Worm (Caenorhabditis elegans) whole organism, L2 larva: ENCODE measurements around the gene R02F2.9.

Experiments used
- C34F6.9 ChIP-seq: fragments of 150-350 bp; optimal IDR thresholded peaks from 2 replicates; lab custom pipeline; 2014; ENCODE audit warnings: missing biosample characterization, missing genetic modification characterization
- F13H6.1 ChIP-seq: sonication (generic microtip); optimal IDR thresholded peaks from 2 replicates; lab custom pipeline; 2016; ENCODE audit warnings: missing genetic modification characterization, missing compliant biosample characterization
- R02D3.7 ChIP-seq: fragments of 150-350 bp; optimal IDR thresholded peaks from 2 replicates; lab custom pipeline; 2014; ENCODE audit warnings: missing biosample characterization, missing genetic modification characterization
- Y55F3AM.14 ChIP-seq: fragments of 200-800 bp; sonication (Bioruptor generic); optimal IDR thresholded peaks from 2 replicates; lab custom pipeline; 2018; ENCODE audit warnings: mild to moderate bottlenecking, missing genetic modification characterization, missing compliant biosample characterization
- aly-2 ChIP-seq: fragments of 150-350 bp; optimal IDR thresholded peaks from 2 replicates; lab custom pipeline; 2014; ENCODE audit warnings: missing biosample characterization, missing genetic modification characterization
- ama-1 ChIP-seq: fragments of 150-350 bp; optimal IDR thresholded peaks from 2 replicates; lab custom pipeline; 2018; ENCODE audit warnings: inconsistent platforms
- blmp-1 ChIP-seq: sonication (generic microtip); optimal IDR thresholded peaks from 2 replicates; lab custom pipeline; 2017; ENCODE audit warnings: missing genetic modification characterization, mild to moderate bottlenecking, missing compliant biosample characterization, antibody characterized with exemption, moderate library complexity; ENCODE audit not compliant: insufficient read depth
- ceh-16 ChIP-seq: fragments of 150-350 bp; optimal IDR thresholded peaks from 2 replicates; lab custom pipeline; 2014; ENCODE audit warnings: missing biosample characterization, missing genetic modification characterization
- ceh-82 ChIP-seq: fragments of 150-350 bp; optimal IDR thresholded peaks from 2 replicates; lab custom pipeline; 2014; ENCODE audit warnings: missing biosample characterization, missing genetic modification characterization
- crh-2 ChIP-seq: sonication (generic microtip); optimal IDR thresholded peaks from 2 replicates; lab custom pipeline; 2017; ENCODE audit warnings: missing biosample characterization, missing genetic modification characterization
- fos-1 ChIP-seq: fragments of 150-350 bp; optimal IDR thresholded peaks from 2 replicates; lab custom pipeline; 2014; ENCODE audit warnings: missing biosample characterization, missing genetic modification characterization
- gmeb-1 ChIP-seq: fragments of 150-350 bp; optimal IDR thresholded peaks from 2 replicates; lab custom pipeline; 2014; ENCODE audit warnings: missing biosample characterization, missing genetic modification characterization
- lin-13 ChIP-seq: fragments of 150-350 bp; optimal IDR thresholded peaks from 2 replicates; lab custom pipeline; 2014; ENCODE audit warnings: missing biosample characterization, missing genetic modification reagents, missing genetic modification characterization
- lin-39 ChIP-seq: fragments of 150-350 bp; optimal IDR thresholded peaks from 2 replicates; lab custom pipeline; 2014; ENCODE audit warnings: missing biosample characterization, missing genetic modification reagents, missing genetic modification characterization
- lsy-2 ChIP-seq, 2 experiments: fragments of 150-350 bp in 1 of 2; sonication (generic microtip) in 1 of 2; optimal IDR thresholded peaks; 2 replicates each; lab custom pipeline; 2014 to 2017; ENCODE audit warnings: missing biosample characterization in 2 of 2, missing genetic modification characterization in 2 of 2
- mab-5 ChIP-seq: fragments of 150-350 bp; optimal IDR thresholded peaks from 2 replicates; lab custom pipeline; 2014; ENCODE audit warnings: missing biosample characterization, missing genetic modification characterization
- mbf-1 ChIP-seq: sonication (generic microtip); optimal IDR thresholded peaks from 2 replicates; lab custom pipeline; 2017; ENCODE audit warnings: missing biosample characterization, missing genetic modification characterization
- mdl-1 ChIP-seq, 2 experiments: fragments of 150-350 bp in 1 of 2; sonication (generic microtip) in 1 of 2; optimal IDR thresholded peaks; 2 replicates each; lab custom pipeline; 2017; ENCODE audit warnings: missing biosample characterization in 2 of 2, missing genetic modification characterization in 2 of 2
- nhr-10 ChIP-seq: sonication (generic microtip); optimal IDR thresholded peaks from 2 replicates; lab custom pipeline; 2017; ENCODE audit warnings: missing biosample characterization, missing genetic modification characterization
- nhr-11 ChIP-seq: fragments of 150-350 bp; optimal IDR thresholded peaks from 2 replicates; lab custom pipeline; 2014; ENCODE audit warnings: missing biosample characterization, missing genetic modification characterization
- nhr-12 ChIP-seq: fragments of 150-350 bp; optimal IDR thresholded peaks from 2 replicates; lab custom pipeline; 2014; ENCODE audit warnings: missing biosample characterization, missing genetic modification characterization
- nhr-21 ChIP-seq: fragments of 150-350 bp; optimal IDR thresholded peaks from 2 replicates; lab custom pipeline; 2014; ENCODE audit warnings: missing biosample characterization, missing genetic modification characterization
- nhr-237 ChIP-seq: fragments of 150-350 bp; optimal IDR thresholded peaks from 2 replicates; lab custom pipeline; 2014; ENCODE audit warnings: missing biosample characterization, missing genetic modification characterization
- nhr-25 ChIP-seq: fragments of 150-350 bp; sonication (generic microtip); optimal IDR thresholded peaks from 3 replicates; lab custom pipeline; 2014; ENCODE audit warnings: missing biosample characterization, missing genetic modification characterization
- nhr-6 ChIP-seq: fragments of 150-350 bp; optimal IDR thresholded peaks from 2 replicates; lab custom pipeline; 2014; ENCODE audit warnings: missing biosample characterization, missing genetic modification characterization
- nhr-77 ChIP-seq: fragments of 150-350 bp; optimal IDR thresholded peaks from 2 replicates; lab custom pipeline; 2014; ENCODE audit warnings: missing biosample characterization, missing genetic modification characterization
- peb-1 ChIP-seq: fragments of 150-350 bp; optimal IDR thresholded peaks from 2 replicates; lab custom pipeline; 2014; ENCODE audit warnings: missing biosample characterization, missing genetic modification characterization
- sem-4 ChIP-seq: fragments of 150-350 bp; optimal IDR thresholded peaks from 2 replicates; lab custom pipeline; 2014; ENCODE audit warnings: missing biosample characterization, missing genetic modification reagents, missing genetic modification characterization
- skn-1 ChIP-seq: sonication (generic microtip); optimal IDR thresholded peaks from 2 replicates; lab custom pipeline; 2017; ENCODE audit warnings: missing biosample characterization, missing genetic modification characterization
- sma-3 ChIP-seq: sonication (generic microtip); optimal IDR thresholded peaks from 2 replicates; lab custom pipeline; 2016; ENCODE audit warnings: missing genetic modification reagents, missing genetic modification characterization, missing compliant biosample characterization
- sma-9 ChIP-seq, 2 experiments: fragments of 150-350 bp in 1 of 2; sonication (generic microtip) in 1 of 2; optimal IDR thresholded peaks; 2 replicates each; lab custom pipeline; 2014 to 2016; ENCODE audit warnings: missing genetic modification characterization in 2 of 2, mild to moderate bottlenecking in 1 of 2, missing biosample characterization in 1 of 2, missing compliant biosample characterization in 1 of 2, missing genetic modification reagents in 1 of 2, moderate library complexity in 1 of 2
- snpc-4 ChIP-seq: fragments of 150-350 bp; optimal IDR thresholded peaks from 2 replicates; lab custom pipeline; 2014; ENCODE audit warnings: missing biosample characterization, missing genetic modification characterization
- unc-62 ChIP-seq: fragments of 150-350 bp; optimal IDR thresholded peaks from 2 replicates; lab custom pipeline; 2014; ENCODE audit warnings: missing biosample characterization, missing genetic modification reagents, missing genetic modification characterization
- ztf-1 ChIP-seq: fragments of 200-800 bp; sonication (Bioruptor generic); conservative IDR thresholded peaks from 2 replicates; pipeline ENCODE4 v1.3.6; 2022; ENCODE audit warnings: missing genetic modification characterization, missing compliant biosample characterization
- ztf-4 ChIP-seq: fragments of 150-350 bp; optimal IDR thresholded peaks from 2 replicates; lab custom pipeline; 2014; ENCODE audit warnings: missing biosample characterization, missing genetic modification characterization

R02F2.9 gene

ce11 chrIII:5505474-5506022 lies 6.6 kb downstream of the R02F2.9 start:
- TF ChIP-seq lin-13, result no peak
- TF ChIP-seq ama-1 (lab: Kevin White, UChicago), result peak; percentile 43

ce11 chrIII:5506023-5506597 lies 7.1 kb downstream of the R02F2.9 start:
- TF ChIP-seq gmeb-1 (tag; lab: Kevin White, UChicago), result peak; percentile 41
- peak; percentile 62 for TF ChIP-seq nhr-25 (tag; lab: Kevin White, UChicago)
- no peak for TF ChIP-seq sma-9 (GFP tag; optimal IDR thresholded peaks at IDR 0.05; lab: Kevin White, UChicago)
- TF ChIP-seq sma-9 (tag; optimal IDR thresholded peaks at IDR 0.05; lab: Kevin White, UChicago), result no peak
- TF ChIP-seq crh-2, result peak; percentile 65
- peak; percentile 39 for TF ChIP-seq sma-3 (GFP tag; lab: Kevin White, UChicago)
- no peak for TF ChIP-seq lsy-2 (tag; optimal IDR thresholded peaks at IDR 0.05; lab: Kevin White, UChicago)
- TF ChIP-seq mdl-1 (tag; optimal IDR thresholded peaks at IDR 0.05; lab: Kevin White, UChicago), result no peak
- no peak for TF ChIP-seq R02D3.7 (tag; lab: Kevin White, UChicago)
- peak; percentile 5 for TF ChIP-seq fos-1
- TF ChIP-seq nhr-21 (tag; lab: Kevin White, UChicago), result peak; percentile 62

- TF ChIP-seq ztf-1 (GFP tag; lab: Robert Waterston, UW) (no peak), lin-39 (tag; lab: Kevin White, UChicago) (no peak), lsy-2 (tag; optimal IDR thresholded peaks at IDR 0.05; lab: Kevin White, UChicago) (no peak), nhr-77 (tag; lab: Kevin White, UChicago) (no peak), mdl-1 (tag; optimal IDR thresholded peaks at IDR 0.05; lab: Kevin White, UChicago) (no peak), mab-5 (no peak), ama-1 (lab: Kevin White, UChicago) (no peak), nhr-6 (no peak), ztf-4 (tag; lab: Kevin White, UChicago) (no peak)
Measured at ce11 chrIII:5506936-5507335, 7.9 kb downstream of the R02F2.9 start.

ce11 chrIII:5508669-5509068 lies 9.7 kb downstream of the R02F2.9 start, which contains the start of gene D1044.7:
D1044.7 (minus strand) TSS chrIII:5508769.
- TF ChIP-seq crh-2 (no peak), nhr-237 (tag; lab: Kevin White, UChicago) (no peak), snpc-4 (no peak), ceh-16 (tag; lab: Kevin White, UChicago) (no peak), unc-62 (GFP tag; lab: Kevin White, UChicago) (no peak), nhr-21 (tag; lab: Kevin White, UChicago) (no peak), sem-4 (no peak)

- TF ChIP-seq aly-2 (tag; lab: Kevin White, UChicago) (no peak), nhr-77 (tag; lab: Kevin White, UChicago) (no peak), Y55F3AM.14 (GFP tag; lab: Kevin White, UChicago) (no peak), mbf-1 (tag; lab: Kevin White, UChicago) (no peak), skn-1 (no peak), C34F6.9 (tag; lab: Kevin White, UChicago) (no peak), mdl-1 (tag; optimal IDR thresholded peaks at IDR 0.05; lab: Kevin White, UChicago) (no peak), F13H6.1 (no peak), nhr-21 (tag; lab: Kevin White, UChicago) (no peak), lsy-2 (tag; optimal IDR thresholded peaks at IDR 0.05; lab: Kevin White, UChicago) (no peak), blmp-1 (tag; lab: Kevin White, UChicago) (no peak), nhr-12 (tag; lab: Kevin White, UChicago) (no peak), ceh-82 (tag; lab: Kevin White, UChicago) (no peak), ztf-1 (GFP tag; lab: Robert Waterston, UW) (no peak), sma-9 (GFP tag; optimal IDR thresholded peaks at IDR 0.05; lab: Kevin White, UChicago) (no peak), sma-9 (tag; optimal IDR thresholded peaks at IDR 0.05; lab: Kevin White, UChicago) (no peak), ceh-16 (tag; lab: Kevin White, UChicago) (no peak), nhr-10 (no peak), nhr-11 (tag; lab: Kevin White, UChicago) (no peak), peb-1 (tag; lab: Kevin White, UChicago) (no peak)
Measured at ce11 chrIII:5512502-5512901, 13.5 kb downstream of the R02F2.9 start, which contains the start of gene pqn-25. pqn-25 (minus strand) TSS chrIII:5512602.
